Fruit fly (Drosophila melanogaster): ENCODE data around the gene CG4565.

CG4565 gene

dm6 chr3R:10886462-10887315 lies 34.2 kb downstream of the CG4565 start (continued):
- TF ChIP-seq trh (GFP tag; optimal IDR thresholded peaks at IDR 0.05) (peak; percentile 48), odd (GFP tag; optimal IDR thresholded peaks at IDR 0.05) (peak; percentile 94), dimm (GFP tag; IDR thresholded peaks at IDR 0.05) (peak; percentile 50; the same call in 1 of the 2 replicates), GATAe (GFP tag; conservative IDR thresholded peaks at IDR 0.05) (peak; percentile 69), CG4707 (GFP tag; optimal IDR thresholded peaks at IDR 0.05) (peak; percentile 45), CG17802 (tag; optimal IDR thresholded peaks at IDR 0.05) (peak; percentile 13), gcm (GFP tag; optimal IDR thresholded peaks at IDR 0.05) (peak; percentile 90), CG8765 (GFP tag; IDR thresholded peaks at IDR 0.05) (peak; percentile 52; the same call in 1 of the 2 replicates), wek (GFP tag; optimal IDR thresholded peaks at IDR 0.05) (no peak), CG4820 (GFP tag; optimal IDR thresholded peaks at IDR 0.05) (peak; percentile 79), sc (optimal IDR thresholded peaks at IDR 0.05) (no peak), sc (GFP tag; optimal IDR thresholded peaks at IDR 0.05) (peak; percentile 75), otp (GFP tag; IDR thresholded peaks at IDR 0.05) (peak; percentile 44; the same call in 1 of the 3 replicates), CG13424 (tag; optimal IDR thresholded peaks at IDR 0.05) (peak; percentile 94), Hand (GFP tag; optimal IDR thresholded peaks at IDR 0.05) (peak; percentile 94), fd3F (GFP tag; optimal IDR thresholded peaks at IDR 0.05) (peak; percentile 77), pros (GFP tag; optimal IDR thresholded peaks at IDR 0.05) (peak; percentile 23), slbo (GFP tag; IDR thresholded peaks at IDR 0.05) (peak; percentile 90), CG11398 (GFP tag; optimal IDR thresholded peaks at IDR 0.05) (peak; percentile 78), ken (GFP tag; IDR thresholded peaks at IDR 0.05) (peak; percentile 43; the same call in 1 of the 3 replicates), CG12942 (GFP tag; optimal IDR thresholded peaks at IDR 0.05) (peak; percentile 69), kni (GFP tag; optimal IDR thresholded peaks at IDR 0.05) (peak; percentile 88), CG5180 (GFP tag; optimal IDR thresholded peaks at IDR 0.05) (peak; percentile 70), mld (GFP tag; IDR thresholded peaks at IDR 0.05; ENCODE audit: partially characterized antibody) (no peak)

dm6 chr3R:10888300-10888632 lies 35.7 kb downstream of the CG4565 start:
- TF ChIP-seq Oaz (GFP tag; IDR thresholded peaks at IDR 0.05), result no peak
- peak; percentile 21 for TF ChIP-seq kay (GFP tag; optimal IDR thresholded peaks at IDR 0.05)
- no peak for TF ChIP-seq Aef1 (GFP tag; IDR thresholded peaks at IDR 0.05)
- peak; percentile 67 for TF ChIP-seq ERR (GFP tag; optimal IDR thresholded peaks at IDR 0.05)
- TF ChIP-seq Fer1 (GFP tag; optimal IDR thresholded peaks at IDR 0.05), result no peak
- TF ChIP-seq sd (tag; optimal IDR thresholded peaks at IDR 0.05), result peak; percentile 6
- no peak for TF ChIP-seq disco-r (GFP tag; optimal IDR thresholded peaks at IDR 0.05)
- no peak for TF ChIP-seq wdn (GFP tag; IDR thresholded peaks at IDR 0.05)
- TF ChIP-seq tx (GFP tag; optimal IDR thresholded peaks at IDR 0.05), result no peak
- no peak for TF ChIP-seq lbe (GFP tag; optimal IDR thresholded peaks at IDR 0.05)
- TF ChIP-seq Deaf1 (tag; optimal IDR thresholded peaks at IDR 0.05), result no peak
- no peak for TF ChIP-seq dati (GFP tag; IDR thresholded peaks at IDR 0.05)
- no peak for TF ChIP-seq CG16813 (GFP tag; IDR thresholded peaks at IDR 0.05; ENCODE audit: partially characterized antibody)
- no peak for TF ChIP-seq cg (GFP tag; optimal IDR thresholded peaks at IDR 0.05)
- TF ChIP-seq CG10321 (GFP tag; IDR thresholded peaks at IDR 0.05), result no peak
- no peak for TF ChIP-seq CG2202 (tag; optimal IDR thresholded peaks at IDR 0.05)
- no peak for TF ChIP-seq CG31388 (GFP tag; optimal IDR thresholded peaks at IDR 0.05)
- no peak for TF ChIP-seq CG4424 (GFP tag; optimal IDR thresholded peaks at IDR 0.05)
- no peak for TF ChIP-seq CG12769 (tag; optimal IDR thresholded peaks at IDR 0.05)
- TF ChIP-seq CG4707 (GFP tag; optimal IDR thresholded peaks at IDR 0.05), result no peak
- TF ChIP-seq Trl (optimal IDR thresholded peaks at IDR 0.05), result peak in 1 of 2 experiments; percentile 2
- TF ChIP-seq Trl (GFP tag; optimal IDR thresholded peaks at IDR 0.05), result no peak
- peak; percentile 33 for TF ChIP-seq B-H2 (GFP tag; optimal IDR thresholded peaks at IDR 0.05)
- no peak for TF ChIP-seq CG12659 (GFP tag; optimal IDR thresholded peaks at IDR 0.05)
- TF ChIP-seq exex (tag; optimal IDR thresholded peaks at IDR 0.05), result peak; percentile 79

All from whole organism, embryonic.